In the genomic region with DNA sequence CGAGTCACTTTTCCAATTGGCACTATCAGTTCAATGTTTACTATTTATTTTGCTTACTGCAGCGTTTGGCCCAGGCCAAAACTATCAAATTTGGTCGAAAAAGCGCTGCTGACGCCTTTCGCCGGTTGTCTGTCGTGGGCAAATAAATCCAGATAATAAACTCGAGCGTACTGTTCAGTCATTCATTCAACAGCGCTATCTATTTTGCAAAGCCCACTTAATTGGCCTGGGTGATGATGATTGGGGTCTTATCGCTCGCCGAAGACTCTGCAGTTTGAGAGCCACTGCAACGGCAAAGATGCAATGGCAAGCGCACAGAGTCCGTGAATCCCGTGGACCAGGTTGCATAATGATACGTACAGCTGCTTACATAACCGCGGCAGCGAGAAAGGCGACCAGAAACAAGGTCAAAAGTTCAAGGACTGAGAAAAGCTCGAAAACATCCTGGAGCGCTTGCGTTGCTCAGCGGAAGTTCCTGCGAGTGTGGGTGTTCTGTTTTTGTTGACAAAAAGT, we compare ENCODE assay signal across 5 fruit fly cellular contexts.
A peak's percentile ranks its signal among the peaks of the same experiment; 100 is the strongest.
TF ChIP-seq lines count a peak whose summit lies in the region.

No protein-coding gene starts in this region.

- TF ChIP-seq CTCF in whole organism, embryonic (GFP tag; optimal IDR thresholded peaks at IDR 0.05; lab: Kevin White, UChicago): no peak

TF ChIP-seq in whole organism, adult, 20 proteins besides CTCF, POLR2A, EP300 and RAD21:
- TF ChIP-seq cic (GFP tag; optimal IDR thresholded peaks at IDR 0.05; lab: Kevin White, UChicago) (peak; percentile 99), Clk (GFP tag; optimal IDR thresholded peaks at IDR 0.05; lab: Kevin White, UChicago) (peak; percentile 24), pad (GFP tag; optimal IDR thresholded peaks at IDR 0.05; lab: Kevin White, UChicago) (no peak)

TF ChIP-seq in whole organism, embryonic, 481 proteins besides CTCF, POLR2A, EP300 and RAD21:
- peak; percentile 34 for TF ChIP-seq lab (GFP tag; optimal IDR thresholded peaks at IDR 0.05; lab: Kevin White, UChicago)
- no peak for TF ChIP-seq CG10267 (tag; optimal IDR thresholded peaks at IDR 0.05; lab: Kevin White, UChicago)
- peak; percentile 22 for TF ChIP-seq cad (GFP tag; optimal IDR thresholded peaks at IDR 0.05; lab: Kevin White, UChicago)
- TF ChIP-seq fu2 (GFP tag; optimal IDR thresholded peaks at IDR 0.05; lab: Kevin White, UChicago): no peak
- 0 out of 4 replicates have a peak, but pooled peaks have one; percentile 33 for TF ChIP-seq chinmo (GFP tag; IDR thresholded peaks at IDR 0.05; lab: Robert Waterston, UW; ENCODE audit: partially characterized antibody)
- no peak for TF ChIP-seq fd64A (GFP tag; optimal IDR thresholded peaks at IDR 0.05; lab: Kevin White, UChicago)
- TF ChIP-seq exex (tag; optimal IDR thresholded peaks at IDR 0.05; lab: Kevin White, UChicago): peak; percentile 33
- peak; percentile 19 for TF ChIP-seq Med (GFP tag; lab: Kevin White, UChicago)
- peak; percentile 90 for TF ChIP-seq CG6654 (GFP tag; optimal IDR thresholded peaks at IDR 0.05; lab: Kevin White, UChicago)
- TF ChIP-seq Pdp1 (GFP tag; optimal IDR thresholded peaks at IDR 0.05; lab: Kevin White, UChicago): peak in 1 of 2 experiments; percentile 91

TF ChIP-seq in whole organism, prepupa, 60 proteins besides CTCF, POLR2A, EP300 and RAD21:
- TF ChIP-seq svp (GFP tag; lab: Kevin White, UChicago): peak; percentile 67
- TF ChIP-seq CG6792 (GFP tag; optimal IDR thresholded peaks at IDR 0.05; lab: Kevin White, UChicago): no peak
- peak; percentile 23 for TF ChIP-seq fkh (GFP tag; optimal IDR thresholded peaks at IDR 0.05; lab: Kevin White, UChicago)
TF ChIP-seq in whole organism, prepupa: peak in this region for 2.

TF ChIP-seq in whole organism, pupa, 21 proteins besides CTCF, POLR2A, EP300 and RAD21:
- TF ChIP-seq CG34367 (tag; optimal IDR thresholded peaks at IDR 0.05; lab: Kevin White, UChicago): no peak
- TF ChIP-seq CG15710 (tag; optimal IDR thresholded peaks at IDR 0.05; lab: Kevin White, UChicago): no peak
- TF ChIP-seq CG9948 (tag; optimal IDR thresholded peaks at IDR 0.05; lab: Kevin White, UChicago): no peak
- TF ChIP-seq EcR (GFP tag; optimal IDR thresholded peaks at IDR 0.05; lab: Kevin White, UChicago): peak; percentile 10
- 0 out of 3 replicates have a peak, but pooled peaks have one; percentile 12 for TF ChIP-seq fd96Ca (GFP tag; IDR thresholded peaks at IDR 0.05; lab: Robert Waterston, UW)
- no peak for TF ChIP-seq CG12605 (GFP tag; IDR thresholded peaks at IDR 0.05; lab: Robert Waterston, UW)
- TF ChIP-seq CG10348 (GFP tag; IDR thresholded peaks at IDR 0.05; lab: Robert Waterston, UW): no peak

TF ChIP-seq in whole organism, wandering third instar larva, 38 proteins besides CTCF, POLR2A, EP300 and RAD21:
- no peak for TF ChIP-seq CG9705 (GFP tag; optimal IDR thresholded peaks at IDR 0.05; lab: Kevin White, UChicago)
- TF ChIP-seq Rel (GFP tag; optimal IDR thresholded peaks at IDR 0.05; lab: Kevin White, UChicago): no peak
- TF ChIP-seq Rel (tag; optimal IDR thresholded peaks at IDR 0.05; lab: Kevin White, UChicago): no peak
- no peak for TF ChIP-seq GATAd (GFP tag; optimal IDR thresholded peaks at IDR 0.05; lab: Kevin White, UChicago)
- TF ChIP-seq br (GFP tag; optimal IDR thresholded peaks at IDR 0.05; lab: Kevin White, UChicago): no peak
- peak; percentile 19 for TF ChIP-seq Vsx2 (GFP tag; optimal IDR thresholded peaks at IDR 0.05; lab: Kevin White, UChicago; ENCODE audit: partially characterized antibody)
